Fruit fly (Drosophila melanogaster): ENCODE measurements around the gene CG6769.

CG6769 gene

dm6 chrX:17872310-17872709 is 11.5 kb downstream of the CG6769 start (continued):
- TF ChIP-seq CG3407 (GFP tag; optimal IDR thresholded peaks at IDR 0.05) (no peak), Ets65A (GFP tag) (peak; percentile 56), Xrp1 (GFP tag; IDR thresholded peaks at IDR 0.05) (0 out of 2 replicates have a peak, but pooled peaks have one; percentile 12), chn (GFP tag; optimal IDR thresholded peaks at IDR 0.05) (no peak), Asciz (GFP tag; optimal IDR thresholded peaks at IDR 0.05) (no peak), gt (GFP tag; IDR thresholded peaks at IDR 0.05) (no peak), pho (GFP tag; optimal IDR thresholded peaks at IDR 0.05) (no peak), Dip2 (GFP tag; IDR thresholded peaks at IDR 0.05) (no peak), CG17328 (GFP tag; IDR thresholded peaks at IDR 0.05) (no peak), Meics (GFP tag; optimal IDR thresholded peaks at IDR 0.05) (no peak), CG9609 (GFP tag; optimal IDR thresholded peaks at IDR 0.05) (no peak), CoRest (tag; optimal IDR thresholded peaks at IDR 0.05) (no peak), zfh2 (GFP tag; optimal IDR thresholded peaks at IDR 0.05) (no peak), CG10959 (GFP tag; IDR thresholded peaks at IDR 0.05) (no peak), CG33557 (GFP tag; optimal IDR thresholded peaks at IDR 0.05) (peak; percentile 36), zen (tag; optimal IDR thresholded peaks at IDR 0.05) (no peak), CG10462 (GFP tag; optimal IDR thresholded peaks at IDR 0.05) (no peak), CG15696 (tag; optimal IDR thresholded peaks at IDR 0.05) (peak; percentile 77), crol (GFP tag; IDR thresholded peaks at IDR 0.05) (no peak), grn (GFP tag; optimal IDR thresholded peaks at IDR 0.05) (peak; percentile 40), CG31441 (GFP tag; IDR thresholded peaks at IDR 0.05) (no peak), CG5245 (GFP tag; optimal IDR thresholded peaks at IDR 0.05) (no peak), CG2889 (GFP tag; IDR thresholded peaks at IDR 0.05) (no peak), Eip74EF (GFP tag; optimal IDR thresholded peaks at IDR 0.05) (no peak), pb (GFP tag; optimal IDR thresholded peaks at IDR 0.05) (no peak), tap (tag; optimal IDR thresholded peaks at IDR 0.05) (no peak), CG31388 (GFP tag; optimal IDR thresholded peaks at IDR 0.05) (no peak), Poxn (GFP tag; IDR thresholded peaks at IDR 0.05) (no peak), Hey (tag; optimal IDR thresholded peaks at IDR 0.05) (no peak), sob (GFP tag; IDR thresholded peaks at IDR 0.05) (no peak), tup (GFP tag; optimal IDR thresholded peaks at IDR 0.05) (no peak), Deaf1 (tag; optimal IDR thresholded peaks at IDR 0.05) (no peak), zf30C (GFP tag; optimal IDR thresholded peaks at IDR 0.05) (no peak), odd (GFP tag; optimal IDR thresholded peaks at IDR 0.05) (no peak), CG30020 (tag; optimal IDR thresholded peaks at IDR 0.05) (no peak), CG6175 (GFP tag; IDR thresholded peaks at IDR 0.05) (no peak), slbo (GFP tag; IDR thresholded peaks at IDR 0.05) (no peak), CG7556 (GFP tag; optimal IDR thresholded peaks at IDR 0.05) (no peak), sisA (GFP tag; IDR thresholded peaks at IDR 0.05) (no peak), wdn (GFP tag; IDR thresholded peaks at IDR 0.05) (no peak), CG10209 (GFP tag; optimal IDR thresholded peaks at IDR 0.05) (no peak), ash1 (GFP tag; optimal IDR thresholded peaks at IDR 0.05) (no peak), nau (GFP tag; optimal IDR thresholded peaks at IDR 0.05) (no peak), CG6654 (GFP tag; optimal IDR thresholded peaks at IDR 0.05) (no peak), CG14710 (tag; optimal IDR thresholded peaks at IDR 0.05) (peak; percentile 11), maf-S (GFP tag; optimal IDR thresholded peaks at IDR 0.05) (no peak), klu (GFP tag; IDR thresholded peaks at IDR 0.05) (no peak), CG13123 (GFP tag; optimal IDR thresholded peaks at IDR 0.05) (no peak), cad (GFP tag; optimal IDR thresholded peaks at IDR 0.05) (no peak), E2f1 (GFP tag; IDR thresholded peaks at IDR 0.05) (no peak), tio (GFP tag; optimal IDR thresholded peaks at IDR 0.05) (no peak), mirr (GFP tag; optimal IDR thresholded peaks at IDR 0.05) (no peak), inv (GFP tag; IDR thresholded peaks at IDR 0.05; ENCODE audit: partially characterized antibody) (no peak)

Data from whole organism, embryonic.